Fruit fly (Drosophila melanogaster) whole organism, pupa: ENCODE data around the gene Shawl.

Experiments
- CG10348 ChIP-seq: fragments of 200-800 bp; sonication (Bioruptor generic); IDR thresholded peaks from 2 replicates; pipeline ENCODE4 v1.3.6; 2022; ENCODE audit warnings: missing biosample characterization, missing genetic modification characterization
- CG12605 ChIP-seq: fragments of 200-800 bp; sonication (Bioruptor generic); IDR thresholded peaks from 2 replicates; pipeline ENCODE4 v1.3.6; 2022; ENCODE audit warnings: missing biosample characterization, missing genetic modification characterization
- CG13204 ChIP-seq: fragments of 200-800 bp; sonication (Bioruptor generic); optimal IDR thresholded peaks from 2 replicates; lab custom pipeline; 2018; ENCODE audit warnings: missing biosample characterization, mild to moderate bottlenecking, missing genetic modification characterization, moderate library complexity
- CG14655 ChIP-seq: fragments of 200-800 bp; sonication (Bioruptor generic); optimal IDR thresholded peaks from 3 replicates; lab custom pipeline; 2017; ENCODE audit warnings: mild to moderate bottlenecking, missing biosample characterization, missing genetic modification reagents, missing genetic modification characterization
- CG15710 ChIP-seq: fragments of 200-800 bp; sonication (Bioruptor generic); optimal IDR thresholded peaks from 2 replicates; lab custom pipeline; 2018; ENCODE audit warnings: missing biosample characterization, mild to moderate bottlenecking, missing genetic modification characterization, moderate library complexity
- CG17806 ChIP-seq: fragments of 200-800 bp; sonication (Bioruptor generic); optimal IDR thresholded peaks from 2 replicates; lab custom pipeline; 2018; ENCODE audit warnings: missing biosample characterization, mild to moderate bottlenecking, missing genetic modification characterization, moderate library complexity
- CG32121 ChIP-seq: fragments of 200-800 bp; sonication (Bioruptor generic); IDR thresholded peaks from 2 replicates; pipeline ENCODE4 v1.3.6; 2022; ENCODE audit warnings: missing biosample characterization, missing genetic modification characterization
- CG34367 ChIP-seq: fragments of 200-800 bp; sonication (Bioruptor generic); optimal IDR thresholded peaks from 2 replicates; lab custom pipeline; 2018; ENCODE audit warnings: missing biosample characterization, mild to moderate bottlenecking, missing genetic modification characterization
- CG4496 ChIP-seq: fragments of 200-800 bp; sonication (Bioruptor generic); IDR thresholded peaks from 3 replicates; pipeline ENCODE4 v1.3.6; 2022; ENCODE audit warnings: missing biosample characterization, missing genetic modification characterization
- CG8159 ChIP-seq: fragments of 200-800 bp; sonication (Bioruptor generic); optimal IDR thresholded peaks from 3 replicates; lab custom pipeline; 2018; ENCODE audit warnings: missing biosample characterization, mild to moderate bottlenecking, missing genetic modification characterization, moderate library complexity
- CG8301 ChIP-seq: fragments of 200-800 bp; sonication (Bioruptor generic); optimal IDR thresholded peaks from 2 replicates; lab custom pipeline; 2018; ENCODE audit warnings: missing biosample characterization, mild to moderate bottlenecking, missing genetic modification characterization
- CG9948 ChIP-seq: fragments of 200-800 bp; sonication (Bioruptor generic); optimal IDR thresholded peaks from 2 replicates; lab custom pipeline; 2018; ENCODE audit warnings: missing biosample characterization, mild to moderate bottlenecking, missing genetic modification characterization, moderate library complexity
- D1 ChIP-seq: fragments of 200-800 bp; sonication (Bioruptor generic); optimal IDR thresholded peaks from 2 replicates; lab custom pipeline; 2018; ENCODE audit warnings: missing biosample characterization, mild to moderate bottlenecking, missing genetic modification characterization, moderate library complexity
- EcR ChIP-seq: fragments of 200-800 bp; sonication (Bioruptor generic); optimal IDR thresholded peaks from 3 replicates; lab custom pipeline; 2019; ENCODE audit warnings: missing biosample characterization, missing genetic modification characterization, mild to moderate bottlenecking, moderate library complexity, missing genetic modification reagents
- Ets98B ChIP-seq: fragments of 200-800 bp; sonication (Bioruptor generic); IDR thresholded peaks from 2 replicates; pipeline ENCODE4 v1.3.6; 2022; ENCODE audit warnings: missing biosample characterization, missing genetic modification characterization
- Pif1A ChIP-seq: fragments of 200-800 bp; sonication (Bioruptor generic); optimal IDR thresholded peaks from 3 replicates; lab custom pipeline; 2016; ENCODE audit warnings: missing biosample characterization, missing genetic modification characterization
- Pif1B ChIP-seq: fragments of 200-800 bp; sonication (Bioruptor generic); optimal IDR thresholded peaks from 3 replicates; lab custom pipeline; 2016; ENCODE audit warnings: missing biosample characterization, missing genetic modification characterization
- Snoo ChIP-seq: fragments of 200-800 bp; sonication (Bioruptor generic); optimal IDR thresholded peaks from 3 replicates; lab custom pipeline; 2017; ENCODE audit warnings: missing biosample characterization, mild to moderate bottlenecking, missing genetic modification characterization, inconsistent platforms
- fd96Ca ChIP-seq: fragments of 200-800 bp; sonication (Bioruptor generic); IDR thresholded peaks from 3 replicates; pipeline ENCODE4 v1.3.6; 2022; ENCODE audit warnings: missing biosample characterization, missing genetic modification characterization
- gl ChIP-seq: fragments of 200-800 bp; sonication (Bioruptor generic); optimal IDR thresholded peaks from 2 replicates; lab custom pipeline; 2018; ENCODE audit warnings: missing biosample characterization, mild to moderate bottlenecking, missing genetic modification characterization
- rn ChIP-seq: fragments of 200-800 bp; sonication (Bioruptor generic); IDR thresholded peaks from 2 replicates; pipeline ENCODE4 v1.3.6; 2022; ENCODE audit warnings: missing biosample characterization, missing genetic modification characterization

Shawl gene

DNA sequence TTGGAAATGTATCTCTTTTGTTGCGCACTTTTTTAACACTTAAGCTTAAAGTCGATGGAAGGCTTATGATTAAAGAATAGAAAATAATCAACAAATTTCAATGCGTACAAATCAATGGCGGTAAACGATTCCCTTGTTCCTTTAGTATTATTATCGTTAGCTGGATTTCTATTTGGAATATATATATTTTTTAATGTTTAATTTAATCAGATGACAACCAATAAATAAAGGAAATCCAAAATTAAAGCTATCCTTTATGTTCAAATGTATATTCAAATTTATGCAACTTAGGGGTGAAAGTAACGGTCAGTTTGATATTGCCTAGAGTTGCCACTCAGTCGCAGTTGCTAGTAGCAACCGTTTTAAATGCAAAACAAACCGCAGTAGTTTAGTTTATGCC, 20.1 kb upstream of the Shawl start, which contains the start of gene CG3769:
TSS of gene CG3769 (plus strand) at position 301 of the 400 bp plus-strand sequence.
- TF ChIP-seq D1 (no peak), CG34367 (tag; lab: Kevin White, UChicago) (no peak), rn (GFP tag; lab: Robert Waterston, UW) (no peak), gl (tag; lab: Kevin White, UChicago) (no peak), CG13204 (GFP tag; lab: Kevin White, UChicago) (no peak), CG15710 (tag; lab: Kevin White, UChicago) (no peak), CG14655 (GFP tag; lab: Kevin White, UChicago) (no peak), CG8159 (tag; lab: Kevin White, UChicago) (no peak), CG9948 (tag; lab: Kevin White, UChicago) (no peak), CG17806 (tag; lab: Kevin White, UChicago) (no peak), EcR (no peak), CG4496 (GFP tag; lab: Robert Waterston, UW) (no peak), CG10348 (GFP tag; lab: Robert Waterston, UW) (no peak), CG8301 (tag; lab: Kevin White, UChicago) (no peak), fd96Ca (GFP tag; lab: Robert Waterston, UW) (no peak), CG32121 (GFP tag; lab: Robert Waterston, UW) (no peak), Pif1B (GFP tag; lab: Kevin White, UChicago) (no peak), Snoo (tag; lab: Kevin White, UChicago) (no peak)

DNA sequence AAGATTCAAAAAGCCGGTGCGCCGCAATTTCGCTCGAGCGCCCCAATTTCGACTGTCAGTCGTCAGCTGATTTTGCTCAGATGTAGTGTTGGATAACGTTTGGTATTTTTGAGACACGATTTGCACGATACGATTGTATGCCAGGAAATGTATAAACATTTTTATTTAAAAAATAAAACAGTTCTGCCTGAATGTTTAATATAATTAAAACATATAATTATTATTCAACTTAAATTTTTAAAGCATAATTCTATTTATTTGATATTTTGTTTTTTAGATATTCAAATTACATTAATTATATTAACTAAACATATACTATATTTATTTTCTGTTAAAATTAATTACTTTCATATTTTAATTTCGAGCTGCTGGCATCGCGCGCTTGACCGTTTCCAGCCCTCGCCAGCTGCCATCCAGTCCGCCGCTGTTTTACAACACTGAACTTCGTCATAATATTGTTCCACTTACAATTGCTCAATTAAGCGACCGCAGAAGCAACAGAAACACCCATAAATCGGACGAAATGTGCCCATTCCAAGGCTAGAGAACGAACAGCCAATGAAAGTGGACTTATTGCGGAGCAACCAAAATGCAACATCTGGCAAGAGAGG, 16.1 kb upstream of the Shawl start, which contains the start of the genes FucTB and scat:
TSS of gene FucTB (minus strand) at position 61 of the 611 bp plus-strand sequence.
TSS of gene scat (plus strand) at position 414 of the 611 bp plus-strand sequence.
- TF ChIP-seq CG8159 (tag; lab: Kevin White, UChicago) (peak; percentile 88), D1 (peak; percentile 72), CG4496 (GFP tag; lab: Robert Waterston, UW) (peak; percentile 87), CG17806 (tag; lab: Kevin White, UChicago) (peak; percentile 76), Pif1A (GFP tag; lab: Kevin White, UChicago) (peak; percentile 52), Snoo (tag; lab: Kevin White, UChicago) (peak; percentile 79), CG10348 (GFP tag; lab: Robert Waterston, UW) (peak; percentile 71; the same call in 1 of the 2 replicates), Ets98B (GFP tag; lab: Robert Waterston, UW) (peak; percentile 80), CG9948 (tag; lab: Kevin White, UChicago) (peak; percentile 87), CG15710 (tag; lab: Kevin White, UChicago) (peak; percentile 88), CG34367 (tag; lab: Kevin White, UChicago) (peak; percentile 76), Pif1B (GFP tag; lab: Kevin White, UChicago) (peak; percentile 58), gl (tag; lab: Kevin White, UChicago) (no peak), fd96Ca (GFP tag; lab: Robert Waterston, UW) (peak; percentile 90), CG32121 (GFP tag; lab: Robert Waterston, UW) (peak; percentile 79), CG14655 (GFP tag; lab: Kevin White, UChicago) (peak; percentile 87), EcR (no peak), CG13204 (GFP tag; lab: Kevin White, UChicago) (no peak), CG12605 (GFP tag; lab: Robert Waterston, UW) (peak; percentile 49), rn (GFP tag; lab: Robert Waterston, UW) (peak; percentile 78), CG8301 (tag; lab: Kevin White, UChicago) (no peak)

DNA sequence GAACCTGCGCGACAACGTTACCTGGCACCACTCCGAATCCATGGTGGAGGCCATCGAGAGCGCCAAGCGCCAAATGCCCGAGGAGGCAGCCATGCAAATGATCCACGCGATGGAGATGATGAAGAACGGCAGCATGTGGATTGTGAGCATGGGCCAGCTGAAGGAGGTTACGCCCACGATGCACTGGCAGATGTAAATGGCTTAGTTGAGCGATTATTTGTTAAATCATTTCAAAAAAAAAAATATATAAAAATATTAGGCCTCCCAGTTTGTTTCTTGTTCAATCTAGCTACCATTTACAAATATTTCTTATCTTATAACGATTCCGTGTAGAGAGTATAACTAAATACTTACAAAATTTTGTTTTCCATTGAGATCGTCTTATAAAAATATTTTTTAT, 12.6 kb upstream of the Shawl start, which contains the start of gene CG42847:
TSS of gene CG42847 (plus strand) at position 301 of the 400 bp plus-strand sequence.
- TF ChIP-seq CG13204 (GFP tag; lab: Kevin White, UChicago) (no peak), CG34367 (tag; lab: Kevin White, UChicago) (no peak), CG17806 (tag; lab: Kevin White, UChicago) (no peak), CG4496 (GFP tag; lab: Robert Waterston, UW) (no peak), CG9948 (tag; lab: Kevin White, UChicago) (no peak), EcR (no peak), CG14655 (GFP tag; lab: Kevin White, UChicago) (no peak), fd96Ca (GFP tag; lab: Robert Waterston, UW) (no peak), CG15710 (tag; lab: Kevin White, UChicago) (no peak), rn (GFP tag; lab: Robert Waterston, UW) (no peak), CG8301 (tag; lab: Kevin White, UChicago) (no peak), CG32121 (GFP tag; lab: Robert Waterston, UW) (no peak), Pif1A (GFP tag; lab: Kevin White, UChicago) (no peak), Pif1B (GFP tag; lab: Kevin White, UChicago) (no peak)

DNA sequence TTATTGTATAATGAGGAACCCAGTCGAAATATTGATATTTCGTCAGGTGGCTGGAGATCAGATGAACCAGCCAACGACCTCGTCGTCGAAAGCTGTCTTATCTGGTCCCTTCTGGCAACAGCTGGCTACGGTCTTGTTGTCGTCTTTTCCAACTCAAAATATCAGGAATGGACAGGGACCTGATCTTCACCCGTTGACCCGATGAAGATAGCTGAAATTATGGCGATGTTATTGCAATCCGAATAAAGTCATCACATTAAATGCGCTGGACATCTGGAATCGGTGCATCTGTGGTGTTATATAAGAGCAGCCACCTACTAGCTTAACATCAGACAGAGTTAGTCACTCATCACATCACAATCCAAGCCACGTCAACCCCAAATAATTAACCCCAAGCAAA, 11.6 kb upstream of the Shawl start, which contains the start of gene Fbp2:
TSS of gene Fbp2 (plus strand) at position 251 of the 400 bp plus-strand sequence.
- TF ChIP-seq rn (GFP tag; lab: Robert Waterston, UW) = no peak
- no peak for TF ChIP-seq CG15710 (tag; lab: Kevin White, UChicago)
- no peak for TF ChIP-seq Pif1A (GFP tag; lab: Kevin White, UChicago)
- no peak for TF ChIP-seq CG8301 (tag; lab: Kevin White, UChicago)
- TF ChIP-seq CG17806 (tag; lab: Kevin White, UChicago) = no peak
- no peak for TF ChIP-seq Snoo (tag; lab: Kevin White, UChicago)
- no peak for TF ChIP-seq EcR
- TF ChIP-seq, all 21 proteins: peak for 0

DNA sequence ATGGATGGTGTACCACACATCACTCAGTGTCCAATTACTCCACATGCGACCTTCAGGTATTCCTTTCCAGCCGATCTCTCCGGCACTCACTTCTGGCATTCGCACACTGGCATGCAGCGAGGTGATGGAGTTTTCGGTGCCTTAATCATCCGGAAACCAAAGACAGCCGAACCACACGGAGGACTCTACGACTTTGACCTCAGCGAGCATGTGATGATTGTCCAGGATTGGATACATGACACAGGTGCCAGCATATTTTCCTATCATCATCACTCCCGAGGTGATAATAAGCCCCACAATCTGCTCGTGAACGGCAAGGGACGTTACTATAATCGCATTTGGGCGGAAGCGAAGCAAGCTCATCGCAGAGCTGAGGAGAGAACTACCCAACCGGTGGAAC, 9.2 kb upstream of the Shawl start:
- TF ChIP-seq CG15710 (tag; lab: Kevin White, UChicago) (no peak), gl (tag; lab: Kevin White, UChicago) (no peak), CG9948 (tag; lab: Kevin White, UChicago) (no peak), CG8159 (tag; lab: Kevin White, UChicago) (no peak), CG13204 (GFP tag; lab: Kevin White, UChicago) (no peak), CG8301 (tag; lab: Kevin White, UChicago) (no peak), CG32121 (GFP tag; lab: Robert Waterston, UW) (no peak), D1 (no peak), rn (GFP tag; lab: Robert Waterston, UW) (no peak), fd96Ca (GFP tag; lab: Robert Waterston, UW) (no peak), EcR (no peak), CG4496 (GFP tag; lab: Robert Waterston, UW) (no peak)
